Fruit fly (Drosophila melanogaster) whole organism, embryonic: ENCODE measurements around the gene Rpn12.
A peak's percentile ranks its signal among the peaks of the same experiment; 100 is the strongest.

ENCODE experiments used
- ATbp ChIP-seq: fragments of 200-800 bp; sonication (Bioruptor generic); optimal IDR thresholded peaks from 2 replicates; lab custom pipeline; 2017; ENCODE audit warnings: missing biosample characterization, mild to moderate bottlenecking, missing genetic modification characterization, missing genetic modification reagents
- Asciz ChIP-seq: fragments of 200-800 bp; sonication (Bioruptor generic); optimal IDR thresholded peaks from 2 replicates; lab custom pipeline; 2017; ENCODE audit warnings: missing biosample characterization, mild to moderate bottlenecking, missing genetic modification characterization, missing genetic modification reagents
- CG10431 ChIP-seq: fragments of 200-800 bp; sonication (Bioruptor generic); optimal IDR thresholded peaks from 3 replicates; lab custom pipeline; 2018; ENCODE audit warnings: missing biosample characterization, mild to moderate bottlenecking, missing genetic modification characterization
- CG10959 ChIP-seq: fragments of 200-800 bp; sonication (Bioruptor generic); IDR thresholded peaks from 2 replicates; pipeline ENCODE4 v1.3.6; 2022; ENCODE audit warnings: missing biosample characterization, missing genetic modification characterization
- CG11504 ChIP-seq: fragments of 200-800 bp; sonication (Bioruptor generic); optimal IDR thresholded peaks from 3 replicates; lab custom pipeline; 2019; ENCODE audit warnings: missing biosample characterization, mild to moderate bottlenecking, missing genetic modification characterization, moderate library complexity
- CG11560 ChIP-seq: fragments of 200-800 bp; sonication (Bioruptor generic); IDR thresholded peaks from 3 replicates; pipeline ENCODE4 v1.3.6; 2022; ENCODE audit warnings: missing biosample characterization, missing genetic modification characterization
- CG11696 ChIP-seq: fragments of 200-800 bp; sonication (Bioruptor generic); IDR thresholded peaks from 2 replicates; pipeline ENCODE4 v1.3.6; 2022; ENCODE audit warnings: missing biosample characterization, missing genetic modification characterization
- CG13123 ChIP-seq: fragments of 200-800 bp; sonication (Bioruptor generic); optimal IDR thresholded peaks from 2 replicates; lab custom pipeline; 2016; ENCODE audit warnings: missing biosample characterization, missing genetic modification characterization
- CG1647 ChIP-seq: fragments of 200-800 bp; sonication (Bioruptor generic); optimal IDR thresholded peaks from 3 replicates; lab custom pipeline; 2016; ENCODE audit warnings: missing biosample characterization, missing genetic modification characterization
- CG17186 ChIP-seq: fragments of 200-800 bp; sonication (Bioruptor generic); optimal IDR thresholded peaks from 3 replicates; lab custom pipeline; 2017; ENCODE audit warnings: missing biosample characterization, missing genetic modification reagents, missing genetic modification characterization
- CG17802 ChIP-seq: fragments of 200-800 bp; sonication (Bioruptor generic); optimal IDR thresholded peaks from 2 replicates; lab custom pipeline; 2018; ENCODE audit warnings: missing biosample characterization, mild to moderate bottlenecking, missing genetic modification characterization, moderate library complexity
- CG18262 ChIP-seq: fragments of 200-800 bp; optimal IDR thresholded peaks from 3 replicates; lab custom pipeline; 2019; ENCODE audit warnings: missing biosample characterization, mild to moderate bottlenecking, missing genetic modification characterization, moderate library complexity
- CG1832 ChIP-seq: fragments of 200-800 bp; sonication (Bioruptor generic); optimal IDR thresholded peaks from 2 replicates; lab custom pipeline; 2017; ENCODE audit warnings: missing biosample characterization, mild to moderate bottlenecking, missing genetic modification characterization, inconsistent platforms
- CG2712 ChIP-seq: fragments of 200-800 bp; optimal IDR thresholded peaks from 3 replicates; lab custom pipeline; 2019; ENCODE audit warnings: missing biosample characterization, mild to moderate bottlenecking, missing genetic modification characterization, moderate library complexity
- CG42726 ChIP-seq: fragments of 200-800 bp; sonication (Bioruptor generic); IDR thresholded peaks from 2 replicates; pipeline ENCODE4 v1.3.6; 2022; ENCODE audit warnings: missing biosample characterization, missing genetic modification characterization; ENCODE audit not compliant: partially characterized antibody
- CG4424 ChIP-seq: fragments of 200-800 bp; sonication (Bioruptor generic); optimal IDR thresholded peaks from 3 replicates; lab custom pipeline; 2016; ENCODE audit warnings: missing biosample characterization, missing genetic modification characterization
- CG8478 ChIP-seq: fragments of >200 bp; optimal IDR thresholded peaks from 2 replicates; lab custom pipeline; 2018
- CG8765 ChIP-seq: fragments of 200-800 bp; sonication (Bioruptor generic); IDR thresholded peaks from 2 replicates; pipeline ENCODE4 v1.3.6; 2022; ENCODE audit warnings: missing biosample characterization, missing genetic modification characterization
- Chrac-16 ChIP-seq: fragments of 200-800 bp; sonication (Bioruptor generic); optimal IDR thresholded peaks from 3 replicates; lab custom pipeline; 2016; ENCODE audit warnings: missing biosample characterization, missing genetic modification characterization
- Dip3 ChIP-seq: fragments of 200-800 bp; sonication (Bioruptor generic); optimal IDR thresholded peaks from 3 replicates; lab custom pipeline; 2016; ENCODE audit warnings: missing biosample characterization, missing genetic modification characterization
- Doc2 ChIP-seq: fragments of 200-800 bp; sonication (Bioruptor generic); IDR thresholded peaks from 2 replicates; pipeline ENCODE4 v1.3.6; 2022; ENCODE audit warnings: missing biosample characterization, missing genetic modification characterization
- Doc3 ChIP-seq: fragments of 200-800 bp; sonication (Bioruptor generic); IDR thresholded peaks from 3 replicates; pipeline ENCODE4 v1.3.6; 2022; ENCODE audit warnings: missing biosample characterization, missing genetic modification characterization; ENCODE audit not compliant: partially characterized antibody
- Dp ChIP-seq: fragments of 200-800 bp; sonication (Bioruptor generic); optimal IDR thresholded peaks from 2 replicates; lab custom pipeline; 2018; ENCODE audit warnings: missing biosample characterization, mild to moderate bottlenecking, missing genetic modification characterization, moderate library complexity
- E2f1 ChIP-seq: fragments of 200-800 bp; sonication (Bioruptor generic); IDR thresholded peaks from 2 replicates; pipeline ENCODE4 v1.3.6; 2022; ENCODE audit warnings: missing biosample characterization, missing genetic modification characterization
- GATAe ChIP-seq: fragments of 200-800 bp; sonication (Bioruptor generic); conservative IDR thresholded peaks from 2 replicates; pipeline ENCODE4 v1.3.6; 2022; ENCODE audit warnings: missing biosample characterization, missing genetic modification characterization
- H2.0 ChIP-seq: fragments of 200-800 bp; sonication (Bioruptor generic); IDR thresholded peaks from 2 replicates; pipeline ENCODE4 v1.3.6; 2022; ENCODE audit warnings: missing biosample characterization, missing genetic modification characterization
- Lhr ChIP-seq: fragments of 200-800 bp; sonication (Bioruptor generic); optimal IDR thresholded peaks from 3 replicates; lab custom pipeline; 2017; ENCODE audit warnings: mild to moderate bottlenecking, missing biosample characterization, missing genetic modification reagents, missing genetic modification characterization
- Lim3 ChIP-seq: fragments of 200-800 bp; sonication (Bioruptor generic); IDR thresholded peaks from 2 replicates; pipeline ENCODE4 v1.3.6; 2022; ENCODE audit warnings: missing biosample characterization, missing genetic modification characterization
- Nf-YC ChIP-seq: fragments of 200-800 bp; optimal IDR thresholded peaks from 3 replicates; lab custom pipeline; 2019; ENCODE audit warnings: missing biosample characterization, mild to moderate bottlenecking, missing genetic modification characterization, moderate library complexity
- Side ChIP-seq: fragments of 200-800 bp; sonication (Bioruptor generic); optimal IDR thresholded peaks from 2 replicates; lab custom pipeline; 2016; ENCODE audit warnings: missing biosample characterization, missing genetic modification characterization
- Six4 ChIP-seq: fragments of 200-800 bp; sonication (Bioruptor generic); optimal IDR thresholded peaks from 2 replicates; lab custom pipeline; 2016; ENCODE audit warnings: missing biosample characterization, missing genetic modification characterization
- abd-A ChIP-seq: fragments of 200-800 bp; sonication (Bioruptor generic); optimal IDR thresholded peaks from 3 replicates; lab custom pipeline; 2019; ENCODE audit warnings: missing biosample characterization, mild to moderate bottlenecking, missing genetic modification characterization, moderate library complexity
- ac ChIP-seq: fragments of 200-800 bp; sonication (Bioruptor generic); optimal IDR thresholded peaks from 3 replicates; lab custom pipeline; 2017; ENCODE audit warnings: missing biosample characterization, mild to moderate bottlenecking, missing genetic modification characterization
- bigmax ChIP-seq: fragments of 200-800 bp; sonication (Bioruptor generic); optimal IDR thresholded peaks from 2 replicates; lab custom pipeline; 2018; ENCODE audit warnings: missing biosample characterization, mild to moderate bottlenecking, missing genetic modification characterization
- bsh ChIP-seq, 2 experiments: fragments of 200-800 bp; sonication (Bioruptor generic); optimal IDR thresholded peaks; 2 replicates each; lab custom pipeline; 2017 to 2018; ENCODE audit warnings: mild to moderate bottlenecking in 2 of 2, missing biosample characterization in 2 of 2, missing genetic modification characterization in 2 of 2, moderate library complexity in 1 of 2
- disco-r ChIP-seq: fragments of 200-800 bp; sonication (Bioruptor generic); optimal IDR thresholded peaks from 2 replicates; lab custom pipeline; 2016; ENCODE audit warnings: missing biosample characterization, missing genetic modification characterization
- ham ChIP-seq: fragments of 200-800 bp; sonication (Bioruptor generic); IDR thresholded peaks from 2 replicates; pipeline ENCODE4 v1.3.6; 2022; ENCODE audit warnings: missing biosample characterization, missing genetic modification characterization
- ken ChIP-seq: fragments of 200-800 bp; sonication (Bioruptor generic); IDR thresholded peaks from 3 replicates; pipeline ENCODE4 v1.3.6; 2022; ENCODE audit warnings: missing biosample characterization, missing genetic modification characterization
- lilli ChIP-seq: fragments of 200-800 bp; sonication (Bioruptor generic); optimal IDR thresholded peaks from 3 replicates; lab custom pipeline; 2016; ENCODE audit warnings: missing biosample characterization, missing genetic modification characterization
- lmd ChIP-seq: fragments of 200-800 bp; sonication (Bioruptor generic); IDR thresholded peaks from 2 replicates; pipeline ENCODE4 v1.3.6; 2022; ENCODE audit warnings: missing biosample characterization, missing genetic modification characterization
- lola ChIP-seq, 3 experiments: fragments of >200 bp in 2 of 3; fragments of 200-800 bp in 1 of 3; sonication (Bioruptor generic) in 1 of 3; optimal IDR thresholded peaks; 2 replicates each; lab custom pipeline; 2017 to 2019; ENCODE audit warnings: missing biosample characterization in 3 of 3, missing genetic modification characterization in 3 of 3, mild to moderate bottlenecking in 1 of 3, moderate library complexity in 1 of 3
- nom ChIP-seq: fragments of 200-800 bp; sonication (Bioruptor generic); optimal IDR thresholded peaks from 2 replicates; lab custom pipeline; 2017; ENCODE audit warnings: missing biosample characterization, missing genetic modification characterization, mild to moderate bottlenecking, moderate library complexity, missing genetic modification reagents
- oc ChIP-seq: fragments of 200-800 bp; sonication (Bioruptor generic); optimal IDR thresholded peaks from 2 replicates; lab custom pipeline; 2018; ENCODE audit warnings: missing biosample characterization, mild to moderate bottlenecking, missing genetic modification characterization, moderate library complexity
- pho ChIP-seq: fragments of 200-800 bp; sonication (Bioruptor generic); optimal IDR thresholded peaks from 2 replicates; lab custom pipeline; 2016; ENCODE audit warnings: missing biosample characterization, missing genetic modification characterization
- pros ChIP-seq: fragments of 200-800 bp; sonication (Bioruptor generic); optimal IDR thresholded peaks from 3 replicates; lab custom pipeline; 2019; ENCODE audit warnings: missing biosample characterization, mild to moderate bottlenecking, missing genetic modification characterization, moderate library complexity
- ro ChIP-seq: fragments of 200-800 bp; sonication (Bioruptor generic); IDR thresholded peaks from 2 replicates; pipeline ENCODE4 v1.3.6; 2022; ENCODE audit warnings: missing biosample characterization, missing genetic modification characterization
- sob ChIP-seq: fragments of 200-800 bp; sonication (Bioruptor generic); IDR thresholded peaks from 2 replicates; pipeline ENCODE4 v1.3.6; 2022; ENCODE audit warnings: missing biosample characterization, missing genetic modification characterization
- sr ChIP-seq: fragments of 200-800 bp; sonication (Bioruptor generic); IDR thresholded peaks from 3 replicates; pipeline ENCODE4 v1.3.6; 2022; ENCODE audit warnings: missing biosample characterization, missing genetic modification characterization
- tgo ChIP-seq: fragments of 200-800 bp; sonication (Bioruptor generic); IDR thresholded peaks from 3 replicates; pipeline ENCODE4 v1.3.6; 2022; ENCODE audit warnings: missing biosample characterization, missing genetic modification characterization
- trh ChIP-seq: fragments of 200-800 bp; sonication (Bioruptor generic); optimal IDR thresholded peaks from 2 replicates; lab custom pipeline; 2016; ENCODE audit warnings: missing biosample characterization, missing genetic modification characterization
- unc-4 ChIP-seq: fragments of 200-800 bp; sonication (Bioruptor generic); IDR thresholded peaks from 2 replicates; pipeline ENCODE4 v1.3.6; 2022; ENCODE audit warnings: missing biosample characterization, missing genetic modification characterization; ENCODE audit not compliant: partially characterized antibody
- z ChIP-seq: fragments of 200-800 bp; sonication (Bioruptor generic); IDR thresholded peaks from 3 replicates; pipeline ENCODE4 v1.3.6; 2022; ENCODE audit warnings: missing biosample characterization, missing genetic modification characterization

Gene Rpn12

dm6 chr3L:16567495-16567894 is 15.3 kb upstream of the Rpn12 start (continued):
- TF ChIP-seq CG17802 (tag; lab: Kevin White, UChicago) (no peak), CG17186 (GFP tag; lab: Kevin White, UChicago) (no peak), Side (GFP tag; lab: Kevin White, UChicago) (no peak), CG11560 (tag; lab: Robert Waterston, UW) (no peak), lmd (GFP tag; lab: Robert Waterston, UW) (peak; percentile 48; the same call in 1 of the 2 replicates), pho (GFP tag; lab: Kevin White, UChicago) (no peak), Lhr (GFP tag; lab: Kevin White, UChicago) (peak; percentile 23), ATbp (GFP tag; lab: Kevin White, UChicago) (peak; percentile 69), Six4 (GFP tag; lab: Kevin White, UChicago) (peak; percentile 42), Lim3 (GFP tag; lab: Robert Waterston, UW) (no peak), ham (GFP tag; lab: Robert Waterston, UW) (no peak), oc (tag; lab: Kevin White, UChicago) (peak; percentile 53), GATAe (GFP tag; lab: Robert Waterston, UW) (no peak), sob (no peak), tgo (peak; percentile 54; the same call in 2 of the 3 replicates), CG1832 (GFP tag; lab: Kevin White, UChicago) (no peak), CG4424 (GFP tag; lab: Kevin White, UChicago) (peak; percentile 65), ac (GFP tag; lab: Kevin White, UChicago) (no peak), lilli (GFP tag; lab: Kevin White, UChicago) (peak; percentile 14), CG10431 (GFP tag; lab: Kevin White, UChicago) (peak; percentile 37), Doc2 (GFP tag; lab: Robert Waterston, UW) (no peak), Nf-YC (tag; lab: Kevin White, UChicago) (peak; percentile 40), Doc3 (no peak), bigmax (GFP tag; lab: Kevin White, UChicago) (no peak), trh (GFP tag; lab: Kevin White, UChicago) (no peak), CG11504 (tag; lab: Kevin White, UChicago) (peak; percentile 81), Dp (GFP tag; lab: Kevin White, UChicago) (no peak), unc-4 (GFP tag; lab: Robert Waterston, UW) (no peak), CG13123 (GFP tag; lab: Kevin White, UChicago) (no peak), lola (GFP tag; optimal IDR thresholded peaks at IDR 0.05; lab: Kevin White, UChicago) (peak in 1 of 3 experiments; percentile 70), Asciz (GFP tag; lab: Kevin White, UChicago) (peak; percentile 71), nom (GFP tag; lab: Kevin White, UChicago) (no peak), abd-A (tag; lab: Kevin White, UChicago) (no peak), bsh (GFP tag; optimal IDR thresholded peaks at IDR 0.05; lab: Kevin White, UChicago) (peak in 1 of 2 experiments; percentile 84), E2f1 (GFP tag; lab: Robert Waterston, UW) (peak; percentile 50), CG42726 (GFP tag; lab: Robert Waterston, UW) (no peak), ro (GFP tag; lab: Robert Waterston, UW) (no peak), disco-r (GFP tag; lab: Kevin White, UChicago) (no peak), CG18262 (tag; lab: Kevin White, UChicago) (peak; percentile 77), H2.0 (peak; percentile 43; the same call in 1 of the 2 replicates), CG11696 (GFP tag; lab: Robert Waterston, UW) (no peak), CG1647 (no peak), CG10959 (GFP tag; lab: Robert Waterston, UW) (no peak), CG8765 (GFP tag; lab: Robert Waterston, UW) (no peak), ken (GFP tag; lab: Robert Waterston, UW) (0 out of 3 replicates have a peak, but pooled peaks have one; percentile 58), z (no peak), sr (GFP tag; lab: Robert Waterston, UW) (no peak), Dip3 (GFP tag; lab: Kevin White, UChicago) (no peak), Chrac-16 (GFP tag; lab: Kevin White, UChicago) (peak; percentile 49), CG8478 (no peak), CG2712 (peak; percentile 83), pros (GFP tag; lab: Kevin White, UChicago) (no peak)
